Worm (Caenorhabditis elegans) whole organism, young adult: ENCODE measurements around the gene F08F8.11.

Experiments used
- B0035.1 ChIP-seq: sonication (generic microtip); optimal IDR thresholded peaks from 2 replicates; lab custom pipeline; 2016; ENCODE audit warnings: missing genetic modification characterization, mild to moderate bottlenecking, missing compliant biosample characterization, missing genotype, missing genetic modification reagents
- C06A6.2 ChIP-seq: fragments of 200-800 bp; sonication (Bioruptor generic); conservative IDR thresholded peaks from 2 replicates; pipeline ENCODE4 v1.3.6; 2022; ENCODE audit warnings: missing genetic modification characterization, missing compliant biosample characterization
- F10E7.11 ChIP-seq: sonication (generic microtip); optimal IDR thresholded peaks from 2 replicates; lab custom pipeline; 2017; ENCODE audit warnings: mild to moderate bottlenecking, missing genetic modification characterization, moderate library complexity, missing compliant biosample characterization
- F37B4.10 ChIP-seq: fragments of 200-800 bp; sonication (Bioruptor generic); IDR thresholded peaks from 2 replicates; pipeline ENCODE4 v1.3.6; 2022; ENCODE audit warnings: missing genetic modification characterization, missing compliant biosample characterization
- F52B5.7 ChIP-seq: sonication (generic microtip); optimal IDR thresholded peaks from 2 replicates; lab custom pipeline; 2016; ENCODE audit warnings: mild to moderate bottlenecking, missing genetic modification characterization, missing compliant biosample characterization
- F57C9.4 ChIP-seq: sonication (generic microtip); optimal IDR thresholded peaks from 2 replicates; lab custom pipeline; 2017; ENCODE audit warnings: mild to moderate bottlenecking, missing genetic modification characterization, missing compliant biosample characterization
- K11D2.4 ChIP-seq: fragments of 200-800 bp; sonication (Bioruptor generic); IDR thresholded peaks from 2 replicates; pipeline ENCODE4 v1.3.6; 2022; ENCODE audit warnings: missing genetic modification reagents, missing genetic modification characterization, missing compliant biosample characterization
- T07F8.4 ChIP-seq: sonication (generic microtip); optimal IDR thresholded peaks from 2 replicates; lab custom pipeline; 2016; ENCODE audit warnings: mild to moderate bottlenecking, missing genetic modification characterization, moderate library complexity, missing compliant biosample characterization
- Y79H2A.3 ChIP-seq: fragments of 200-800 bp; sonication (Bioruptor generic); conservative IDR thresholded peaks from 2 replicates; pipeline ENCODE4 v1.3.6; 2022; ENCODE audit warnings: missing genetic modification reagents, missing genetic modification characterization, missing compliant biosample characterization
- attf-3 ChIP-seq: fragments of 200-800 bp; sonication (Bioruptor generic); conservative IDR thresholded peaks from 2 replicates; pipeline ENCODE4 v1.3.6; 2022; ENCODE audit warnings: missing genetic modification reagents, missing genetic modification characterization, missing compliant biosample characterization
- attf-5 ChIP-seq: fragments of 200-800 bp; sonication (Bioruptor generic); optimal IDR thresholded peaks from 2 replicates; lab custom pipeline; 2018; ENCODE audit warnings: mild to moderate bottlenecking, missing genetic modification characterization, missing compliant biosample characterization
- attf-6 ChIP-seq: fragments of 200-800 bp; sonication (Bioruptor generic); IDR thresholded peaks from 2 replicates; pipeline ENCODE4 v1.3.6; 2022; ENCODE audit warnings: missing genetic modification reagents, missing genetic modification characterization, missing compliant biosample characterization
- ceh-79 ChIP-seq: sonication (generic microtip); optimal IDR thresholded peaks from 2 replicates; lab custom pipeline; 2017; ENCODE audit warnings: mild to moderate bottlenecking, missing genetic modification characterization, missing compliant biosample characterization
- gei-17 ChIP-seq: fragments of 200-800 bp; sonication (Bioruptor generic); optimal IDR thresholded peaks from 2 replicates; lab custom pipeline; 2018; ENCODE audit warnings: mild to moderate bottlenecking, missing genetic modification characterization, missing compliant biosample characterization
- hmg-1.2 ChIP-seq: fragments of 200-800 bp; sonication (Bioruptor generic); IDR thresholded peaks from 2 replicates; pipeline ENCODE4 v1.3.6; 2022; ENCODE audit warnings: missing genetic modification reagents, missing genetic modification characterization, missing compliant biosample characterization
- hsf-1 ChIP-seq: fragments of 200-800 bp; sonication (Bioruptor generic); IDR thresholded peaks from 2 replicates; pipeline ENCODE4 v1.3.6; 2022; ENCODE audit warnings: missing genetic modification reagents, missing genetic modification characterization, missing compliant biosample characterization
- lag-1 ChIP-seq: fragments of 200-800 bp; sonication (Bioruptor generic); IDR thresholded peaks from 2 replicates; pipeline ENCODE4 v1.3.6; 2022; ENCODE audit warnings: missing genetic modification reagents, missing genetic modification characterization, missing compliant biosample characterization
- let-526 ChIP-seq: fragments of 200-800 bp; sonication (Bioruptor generic); IDR thresholded peaks from 2 replicates; pipeline ENCODE4 v1.3.6; 2022; ENCODE audit warnings: missing genetic modification reagents, missing genetic modification characterization, missing compliant biosample characterization
- lin-26 ChIP-seq: fragments of 200-800 bp; sonication (Bioruptor generic); IDR thresholded peaks from 2 replicates; pipeline ENCODE4 v1.3.6; 2022; ENCODE audit warnings: missing genetic modification reagents, missing genetic modification characterization, missing compliant biosample characterization
- lin-40 ChIP-seq: sonication (generic microtip); optimal IDR thresholded peaks from 2 replicates; lab custom pipeline; 2016; ENCODE audit warnings: missing genetic modification characterization, mild to moderate bottlenecking, missing compliant biosample characterization, missing genotype, missing genetic modification reagents
- lin-54 ChIP-seq: fragments of 200-800 bp; sonication (Bioruptor generic); optimal IDR thresholded peaks from 2 replicates; lab custom pipeline; 2018; ENCODE audit warnings: mild to moderate bottlenecking, missing genetic modification characterization, missing compliant biosample characterization
- madf-10 ChIP-seq: sonication (generic microtip); optimal IDR thresholded peaks from 2 replicates; lab custom pipeline; 2016; ENCODE audit warnings: mild to moderate bottlenecking, missing genetic modification characterization, missing compliant biosample characterization
- nfya-1 ChIP-seq: sonication (generic microtip); optimal IDR thresholded peaks from 2 replicates; lab custom pipeline; 2017; ENCODE audit warnings: antibody characterized with exemption, missing compliant biosample characterization, missing genetic modification characterization, borderline replicate concordance; ENCODE audit not compliant: insufficient read depth
- nfya-2 ChIP-seq: fragments of 200-800 bp; sonication (Bioruptor generic); IDR thresholded peaks from 2 replicates; pipeline ENCODE4 v1.3.6; 2022; ENCODE audit warnings: missing genetic modification reagents, missing genetic modification characterization, missing compliant biosample characterization
- nfyb-1 ChIP-seq: fragments of 200-800 bp; sonication (Bioruptor generic); IDR thresholded peaks from 2 replicates; pipeline ENCODE4 v1.3.6; 2022; ENCODE audit warnings: missing genetic modification reagents, missing genetic modification characterization, missing compliant biosample characterization
- nhr-90 ChIP-seq: sonication (generic microtip); optimal IDR thresholded peaks from 2 replicates; lab custom pipeline; 2016; ENCODE audit warnings: missing genotype, mild to moderate bottlenecking, missing genetic modification characterization, missing compliant biosample characterization
- pbrm-1 ChIP-seq: fragments of 200-800 bp; sonication (Bioruptor generic); IDR thresholded peaks from 2 replicates; pipeline ENCODE4 v1.3.6; 2022; ENCODE audit warnings: missing genetic modification reagents, missing genetic modification characterization, missing compliant biosample characterization
- sdz-38 ChIP-seq: sonication (generic microtip); optimal IDR thresholded peaks from 2 replicates; lab custom pipeline; 2016; ENCODE audit warnings: missing genotype, missing genetic modification characterization, missing compliant biosample characterization
- snpc-1.1 ChIP-seq: sonication (generic microtip); optimal IDR thresholded peaks from 2 replicates; lab custom pipeline; 2017; ENCODE audit warnings: missing genetic modification characterization, mild to moderate bottlenecking, missing compliant biosample characterization, antibody characterized with exemption, moderate library complexity, missing genotype, missing genetic modification reagents; ENCODE audit not compliant: insufficient read depth
- somi-1 ChIP-seq: fragments of 200-800 bp; sonication (Bioruptor generic); optimal IDR thresholded peaks from 2 replicates; lab custom pipeline; 2018; ENCODE audit warnings: mild to moderate bottlenecking, missing genetic modification characterization, missing compliant biosample characterization
- tbp1 ChIP-seq: fragments of 200-800 bp; sonication (Bioruptor generic); optimal IDR thresholded peaks from 2 replicates; lab custom pipeline; 2018; ENCODE audit warnings: mild to moderate bottlenecking, missing genetic modification characterization, missing compliant biosample characterization
- tlf-1 ChIP-seq: fragments of 200-800 bp; sonication (Bioruptor generic); optimal IDR thresholded peaks from 2 replicates; lab custom pipeline; 2018; ENCODE audit warnings: mild to moderate bottlenecking, missing genetic modification characterization, missing compliant biosample characterization
- unc-130 ChIP-seq: sonication (generic microtip); optimal IDR thresholded peaks from 2 replicates; lab custom pipeline; 2016; ENCODE audit warnings: missing genetic modification reagents, missing genetic modification characterization, missing compliant biosample characterization
- ztf-18 ChIP-seq: sonication (generic microtip); optimal IDR thresholded peaks from 2 replicates; lab custom pipeline; 2016; ENCODE audit warnings: missing genotype, mild to moderate bottlenecking, missing genetic modification characterization, missing compliant biosample characterization
- ztf-26 ChIP-seq: sonication (generic microtip); optimal IDR thresholded peaks from 2 replicates; lab custom pipeline; 2017; ENCODE audit warnings: missing genetic modification characterization, missing compliant biosample characterization

The F08F8.11 gene

DNA sequence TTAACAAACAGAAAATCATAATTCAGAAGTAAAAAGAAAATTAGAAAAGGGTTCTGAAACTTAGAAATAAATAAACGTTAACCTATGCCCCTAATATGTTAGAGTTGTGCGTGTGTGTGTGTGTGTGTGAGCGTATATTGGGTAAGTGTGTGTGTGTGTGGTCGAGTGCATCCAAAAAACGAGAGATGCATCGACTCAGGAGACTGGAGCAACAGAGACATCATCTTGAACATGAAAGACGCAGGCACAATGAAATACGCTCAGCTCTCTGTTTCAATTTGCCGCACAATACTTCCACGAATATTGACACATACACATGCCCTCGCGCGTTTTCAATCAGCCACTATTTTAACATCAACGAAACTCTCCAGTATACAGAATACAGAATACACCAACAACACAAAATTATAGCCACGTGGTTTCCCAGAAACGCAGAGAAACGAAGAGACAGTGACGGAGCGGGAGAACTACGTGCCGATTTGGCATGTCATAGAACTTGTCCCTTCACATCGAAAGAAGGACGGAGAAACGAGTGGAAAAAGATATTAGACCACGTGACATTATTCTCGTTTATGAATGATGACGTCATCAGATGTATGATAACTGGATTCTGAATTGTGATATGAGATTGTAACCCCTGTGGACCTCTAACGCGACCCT lies 10.6 kb downstream of the F08F8.11 start (continued):
- TF ChIP-seq hmg-1.2 (GFP tag; lab: Robert Waterston, UW): peak; percentile 24; the same call in 1 of the 2 replicates
- TF ChIP-seq F52B5.7: no peak
- TF ChIP-seq hsf-1 (GFP tag; lab: Robert Waterston, UW): peak; percentile 59; the same call in 1 of the 2 replicates
- no peak for TF ChIP-seq snpc-1.1 (tag; lab: Kevin White, UChicago)
- peak; percentile 11 for TF ChIP-seq lin-54 (GFP tag; lab: Kevin White, UChicago)
- peak; percentile 69 for TF ChIP-seq attf-5 (GFP tag; lab: Kevin White, UChicago)
- TF ChIP-seq sdz-38 (tag; lab: Kevin White, UChicago): no peak
- peak; percentile 29; the same call in 1 of the 2 replicates for TF ChIP-seq nfyb-1
- TF ChIP-seq Y79H2A.3 (GFP tag; lab: Robert Waterston, UW): no peak
- no peak for TF ChIP-seq nfya-1 (tag; lab: Kevin White, UChicago)
- no peak for TF ChIP-seq ceh-79 (tag; lab: Kevin White, UChicago)
- TF ChIP-seq lag-1 (GFP tag; lab: Robert Waterston, UW): no peak
- TF ChIP-seq lin-40 (tag; lab: Kevin White, UChicago): peak; percentile 79
- peak; percentile 69 for TF ChIP-seq madf-10 (tag; lab: Kevin White, UChicago)
- TF ChIP-seq let-526 (GFP tag; lab: Robert Waterston, UW): no peak
- no peak for TF ChIP-seq unc-130
- peak; percentile 19 for TF ChIP-seq ztf-18 (tag; lab: Kevin White, UChicago)
- no peak for TF ChIP-seq B0035.1
- TF ChIP-seq F37B4.10 (GFP tag; lab: Robert Waterston, UW): no peak
- no peak for TF ChIP-seq F57C9.4 (tag; lab: Kevin White, UChicago)
- peak; percentile 62; the same call in 1 of the 2 replicates for TF ChIP-seq C06A6.2 (GFP tag; lab: Robert Waterston, UW)
- TF ChIP-seq lin-26 (GFP tag; lab: Robert Waterston, UW): 0 out of 2 replicates have a peak, but pooled peaks have one; percentile 52
- peak; percentile 63; the same call in 1 of the 2 replicates for TF ChIP-seq K11D2.4 (GFP tag; lab: Robert Waterston, UW)
- peak; percentile 86 for TF ChIP-seq ztf-26 (tag; lab: Kevin White, UChicago)
- TF ChIP-seq gei-17 (GFP tag; lab: Kevin White, UChicago): peak; percentile 49
- TF ChIP-seq somi-1 (GFP tag; lab: Kevin White, UChicago): peak; percentile 70
- TF ChIP-seq F10E7.11 (tag; lab: Kevin White, UChicago): no peak
- peak; percentile 22; the same call in 1 of the 2 replicates for TF ChIP-seq pbrm-1 (GFP tag; lab: Robert Waterston, UW)
- TF ChIP-seq attf-6 (GFP tag; lab: Robert Waterston, UW): no peak
- TF ChIP-seq attf-3 (GFP tag; lab: Robert Waterston, UW): no peak
- peak; percentile 20 for TF ChIP-seq nhr-90 (tag; lab: Kevin White, UChicago)

DNA sequence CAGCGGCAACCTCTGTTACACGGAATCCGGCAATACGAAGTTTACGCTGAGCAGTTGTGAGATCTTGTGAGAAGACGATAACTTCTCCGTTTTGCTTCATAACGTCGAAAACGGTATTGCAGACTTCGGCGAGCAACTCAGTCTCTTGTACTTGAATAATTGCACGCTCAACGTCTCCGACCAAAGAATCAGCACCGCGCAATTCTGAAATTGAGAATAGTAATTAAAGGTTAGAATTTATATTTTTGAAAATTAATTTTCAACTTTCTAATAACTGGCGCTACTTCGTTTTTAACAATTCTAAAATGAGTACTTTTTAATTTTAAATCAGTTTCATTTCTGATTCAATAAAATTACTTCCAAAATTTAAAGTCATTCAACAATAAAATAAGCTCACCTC lies 12.8 kb downstream of the F08F8.11 start:
- no peak for TF ChIP-seq tlf-1 (GFP tag; lab: Kevin White, UChicago)
- TF ChIP-seq hsf-1 (GFP tag; lab: Robert Waterston, UW): 0 out of 2 replicates have a peak, but pooled peaks have one; percentile 36

DNA sequence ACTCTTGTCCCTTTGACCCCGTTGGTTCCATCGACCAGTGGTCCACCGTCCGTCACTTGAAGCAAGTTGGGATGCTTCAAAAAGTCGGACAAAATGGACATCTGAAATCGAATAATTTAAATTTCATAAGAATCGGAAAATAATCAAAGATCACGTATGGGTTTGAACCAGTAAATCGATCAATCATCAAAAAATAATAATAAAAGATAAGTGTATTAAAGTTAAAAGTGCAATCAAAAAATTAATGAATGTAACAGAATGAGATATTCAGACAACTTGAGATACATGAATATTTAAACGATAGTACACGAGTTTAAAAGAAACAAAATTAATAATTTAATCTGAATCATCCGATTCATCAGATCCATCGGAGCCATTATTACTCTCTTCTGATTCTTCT lies 13.2 kb downstream of the F08F8.11 start, which contains the start of gene T20B12.7:
T20B12.7 (minus strand) TSS at position 101 of the 400 bp plus-strand sequence.
- TF ChIP-seq pbrm-1 (GFP tag; lab: Robert Waterston, UW) (0 out of 2 replicates have a peak, but pooled peaks have one; percentile 8), T07F8.4 (tag; lab: Kevin White, UChicago) (no peak), tbp1 (peak; percentile 60), nfya-2 (no peak)
